Fruit fly (Drosophila melanogaster): ENCODE data around the gene Gr98d.

The Gr98d gene

DNA sequence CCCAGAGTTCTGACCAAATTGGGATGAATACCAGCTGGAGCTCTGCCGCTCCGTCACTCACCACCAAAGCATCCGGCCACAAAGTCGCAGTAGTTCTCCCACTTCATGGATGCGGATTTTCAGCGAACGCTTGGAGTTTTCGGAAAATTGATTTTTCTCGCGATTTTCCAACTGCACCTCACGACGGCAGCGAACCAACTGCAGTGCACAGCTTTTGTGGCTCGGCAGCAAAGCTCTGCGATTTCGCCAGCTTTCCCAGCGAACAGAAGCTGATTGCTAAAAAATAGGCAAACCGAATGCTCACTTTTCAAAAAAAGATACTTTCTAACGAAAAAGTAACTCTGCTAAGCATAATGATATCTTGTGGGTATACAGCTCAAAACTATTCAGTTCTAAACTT, 15.3 kb downstream of the Gr98d start, which contains the start of gene CG5646:
CG5646 (minus strand) TSS at position 206 of the 400 bp plus-strand sequence.
- peak; percentile 48 for TF ChIP-seq Mnt (GFP tag; optimal IDR thresholded peaks at IDR 0.05)
- peak; percentile 54 for TF ChIP-seq CG12768 (GFP tag; optimal IDR thresholded peaks at IDR 0.05)
- TF ChIP-seq Clk (GFP tag; optimal IDR thresholded peaks at IDR 0.05), result peak; percentile 88
- TF ChIP-seq CG7045 (GFP tag; optimal IDR thresholded peaks at IDR 0.05), result peak; percentile 6
- peak; percentile 55 for TF ChIP-seq CG11617 (GFP tag; optimal IDR thresholded peaks at IDR 0.05)
- peak; percentile 97 for TF ChIP-seq kay (GFP tag; ENCODE audit: borderline replicate concordance)
- peak; percentile 5 for TF ChIP-seq CG1620 (GFP tag; optimal IDR thresholded peaks at IDR 0.05)
- peak; percentile 58 for TF ChIP-seq CG33017 (tag; optimal IDR thresholded peaks at IDR 0.05)
- TF ChIP-seq CG5204 (GFP tag; optimal IDR thresholded peaks at IDR 0.05), result no peak
- no peak for TF ChIP-seq toe (GFP tag; optimal IDR thresholded peaks at IDR 0.05)
- no peak for TF ChIP-seq Crg-1 (GFP tag; optimal IDR thresholded peaks at IDR 0.05)
- TF ChIP-seq bab1 (GFP tag; optimal IDR thresholded peaks at IDR 0.05), result peak; percentile 86
- TF ChIP-seq cic (GFP tag; optimal IDR thresholded peaks at IDR 0.05), result peak; percentile 80
- peak; percentile 23 for TF ChIP-seq ovo (GFP tag; optimal IDR thresholded peaks at IDR 0.05)
- TF ChIP-seq Hr96 (GFP tag; optimal IDR thresholded peaks at IDR 0.05), result no peak
- peak; percentile 35 for TF ChIP-seq pad (GFP tag; optimal IDR thresholded peaks at IDR 0.05)
- no peak for TF ChIP-seq CG14711 (tag; optimal IDR thresholded peaks at IDR 0.05)
- peak; percentile 32 for TF ChIP-seq CG7101 (tag; optimal IDR thresholded peaks at IDR 0.05)
- no peak for TF ChIP-seq cnc (optimal IDR thresholded peaks at IDR 0.05)
- TF ChIP-seq tj (GFP tag; optimal IDR thresholded peaks at IDR 0.05), result peak; percentile 27

DNA sequence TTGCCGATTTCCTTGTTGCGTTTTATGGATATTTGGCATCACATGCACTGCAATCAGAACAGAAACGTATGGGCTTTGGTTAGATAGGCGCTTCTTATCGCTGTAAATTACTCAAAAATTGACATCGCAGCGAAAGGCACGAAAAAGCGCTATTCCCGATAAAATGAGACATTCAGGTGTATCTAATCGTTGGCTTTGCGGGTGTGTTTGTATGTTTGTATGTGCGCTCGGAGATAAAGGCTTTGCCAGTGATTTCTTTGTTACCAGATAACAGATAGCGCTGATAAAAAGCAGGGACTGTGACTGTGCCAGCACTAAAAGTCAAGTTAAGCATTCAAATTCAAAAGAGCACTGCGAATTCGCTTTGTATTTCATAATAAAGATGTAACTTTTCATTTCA, 22.7 kb downstream of the Gr98d start:
- TF ChIP-seq CG1620 (GFP tag; optimal IDR thresholded peaks at IDR 0.05) (no peak), toe (GFP tag; optimal IDR thresholded peaks at IDR 0.05) (no peak), CG11617 (GFP tag; optimal IDR thresholded peaks at IDR 0.05) (no peak), kay (GFP tag; ENCODE audit: borderline replicate concordance) (peak; percentile 59)

DNA sequence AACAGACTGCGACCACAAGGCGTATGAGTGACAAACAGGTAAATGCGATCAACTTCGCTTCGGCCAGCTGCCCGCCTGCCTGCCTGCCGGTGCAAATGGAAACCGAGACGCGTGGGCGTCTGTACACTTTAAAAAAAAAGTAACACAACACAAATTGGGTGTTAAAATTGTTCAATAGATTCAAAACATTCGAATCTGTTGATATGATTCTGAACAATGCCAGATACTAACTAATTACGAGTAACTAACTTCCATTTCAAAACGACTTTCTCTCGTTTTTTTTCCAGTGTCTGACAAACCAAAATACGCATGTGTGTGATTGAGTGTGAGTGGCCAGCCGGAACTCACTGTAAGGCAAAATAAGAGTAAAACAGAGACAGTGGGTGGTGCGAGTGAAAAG, 23.9 kb downstream of the Gr98d start:
- TF ChIP-seq pad (GFP tag; optimal IDR thresholded peaks at IDR 0.05), result peak; percentile 21
- TF ChIP-seq CG11617 (GFP tag; optimal IDR thresholded peaks at IDR 0.05), result peak; percentile 26
- peak; percentile 77 for TF ChIP-seq CG7045 (GFP tag; optimal IDR thresholded peaks at IDR 0.05)
- no peak for TF ChIP-seq cic (GFP tag; optimal IDR thresholded peaks at IDR 0.05)
- TF ChIP-seq tj (GFP tag; optimal IDR thresholded peaks at IDR 0.05), result peak; percentile 20
- peak; percentile 55 for TF ChIP-seq Clk (GFP tag; optimal IDR thresholded peaks at IDR 0.05)
- no peak for TF ChIP-seq bab1 (GFP tag; optimal IDR thresholded peaks at IDR 0.05)
- TF ChIP-seq CG33017 (tag; optimal IDR thresholded peaks at IDR 0.05), result peak; percentile 34
- TF ChIP-seq CG14711 (tag; optimal IDR thresholded peaks at IDR 0.05), result peak; percentile 49
- peak; percentile 52 for TF ChIP-seq CG12768 (GFP tag; optimal IDR thresholded peaks at IDR 0.05)

DNA sequence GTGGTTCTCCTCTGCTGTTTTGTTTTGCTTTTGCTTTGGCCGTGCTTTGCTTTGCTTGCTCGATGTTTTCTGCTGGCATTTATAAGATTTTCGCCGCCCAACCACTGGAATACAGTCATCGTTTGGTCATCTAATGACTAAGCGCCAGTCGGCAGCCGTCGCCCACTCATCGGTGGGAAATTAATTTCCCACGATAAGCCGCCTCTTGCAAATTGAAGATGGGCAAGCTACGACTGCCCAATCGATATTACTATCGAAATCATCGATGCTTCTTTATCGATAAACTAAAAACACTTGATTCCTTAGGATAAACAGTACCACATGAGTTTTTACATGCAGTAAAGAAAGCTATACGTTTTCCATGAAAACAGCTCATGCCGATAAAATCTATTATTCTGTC, 24.8 kb downstream of the Gr98d start:
- TF ChIP-seq pad (GFP tag; optimal IDR thresholded peaks at IDR 0.05), result no peak
- TF ChIP-seq tj (GFP tag; optimal IDR thresholded peaks at IDR 0.05), result no peak
- TF ChIP-seq CG1620 (GFP tag; optimal IDR thresholded peaks at IDR 0.05), result no peak
- no peak for TF ChIP-seq CG7101 (tag; optimal IDR thresholded peaks at IDR 0.05)
- no peak for TF ChIP-seq cic (GFP tag; optimal IDR thresholded peaks at IDR 0.05)
- no peak for TF ChIP-seq toe (GFP tag; optimal IDR thresholded peaks at IDR 0.05)
- no peak for TF ChIP-seq Hr96 (GFP tag; optimal IDR thresholded peaks at IDR 0.05)
- TF ChIP-seq CG14711 (tag; optimal IDR thresholded peaks at IDR 0.05), result no peak
- TF ChIP-seq Clk (GFP tag; optimal IDR thresholded peaks at IDR 0.05), result no peak
- no peak for TF ChIP-seq kay (GFP tag; ENCODE audit: borderline replicate concordance)
- TF ChIP-seq ovo (GFP tag; optimal IDR thresholded peaks at IDR 0.05), result no peak
- TF ChIP-seq cnc (optimal IDR thresholded peaks at IDR 0.05), result no peak
- no peak for TF ChIP-seq Crg-1 (GFP tag; optimal IDR thresholded peaks at IDR 0.05)
- no peak for TF ChIP-seq CG5204 (GFP tag; optimal IDR thresholded peaks at IDR 0.05)
- no peak for TF ChIP-seq CG12768 (GFP tag; optimal IDR thresholded peaks at IDR 0.05)
- no peak for TF ChIP-seq CG7045 (GFP tag; optimal IDR thresholded peaks at IDR 0.05)

DNA sequence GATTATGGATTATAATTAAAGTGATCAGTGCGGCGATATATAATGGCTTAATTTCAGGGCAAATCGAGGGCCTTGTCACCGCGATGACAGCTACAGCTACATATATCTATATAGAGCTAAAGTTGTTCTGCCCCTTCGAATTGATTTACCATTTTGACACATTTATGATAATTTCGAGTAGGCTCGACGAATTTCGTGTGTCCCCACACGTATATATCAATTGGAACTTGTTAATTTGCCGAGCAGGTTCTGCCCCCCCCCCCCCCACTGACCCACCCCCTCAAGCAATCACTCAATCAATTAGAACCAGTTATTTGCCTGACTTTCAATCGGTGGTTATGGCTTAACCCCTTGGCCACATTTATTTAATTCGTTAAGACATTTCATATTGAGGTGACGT, 33.6 kb downstream of the Gr98d start:
- no peak for TF ChIP-seq toe (GFP tag; optimal IDR thresholded peaks at IDR 0.05)
- no peak for TF ChIP-seq CG1620 (GFP tag; optimal IDR thresholded peaks at IDR 0.05)
- no peak for TF ChIP-seq CG5204 (GFP tag; optimal IDR thresholded peaks at IDR 0.05)
- TF ChIP-seq cic (GFP tag; optimal IDR thresholded peaks at IDR 0.05), result no peak
- no peak for TF ChIP-seq Hr96 (GFP tag; optimal IDR thresholded peaks at IDR 0.05)
- no peak for TF ChIP-seq kay (GFP tag; ENCODE audit: borderline replicate concordance)
- no peak for TF ChIP-seq ovo (GFP tag; optimal IDR thresholded peaks at IDR 0.05)
- TF ChIP-seq CG12768 (GFP tag; optimal IDR thresholded peaks at IDR 0.05), result no peak
- no peak for TF ChIP-seq Clk (GFP tag; optimal IDR thresholded peaks at IDR 0.05)
- TF ChIP-seq cnc (optimal IDR thresholded peaks at IDR 0.05), result no peak
- no peak for TF ChIP-seq CG7101 (tag; optimal IDR thresholded peaks at IDR 0.05)
- TF ChIP-seq Mnt (GFP tag; optimal IDR thresholded peaks at IDR 0.05), result no peak
- no peak for TF ChIP-seq bab1 (GFP tag; optimal IDR thresholded peaks at IDR 0.05)
- no peak for TF ChIP-seq pad (GFP tag; optimal IDR thresholded peaks at IDR 0.05)

DNA sequence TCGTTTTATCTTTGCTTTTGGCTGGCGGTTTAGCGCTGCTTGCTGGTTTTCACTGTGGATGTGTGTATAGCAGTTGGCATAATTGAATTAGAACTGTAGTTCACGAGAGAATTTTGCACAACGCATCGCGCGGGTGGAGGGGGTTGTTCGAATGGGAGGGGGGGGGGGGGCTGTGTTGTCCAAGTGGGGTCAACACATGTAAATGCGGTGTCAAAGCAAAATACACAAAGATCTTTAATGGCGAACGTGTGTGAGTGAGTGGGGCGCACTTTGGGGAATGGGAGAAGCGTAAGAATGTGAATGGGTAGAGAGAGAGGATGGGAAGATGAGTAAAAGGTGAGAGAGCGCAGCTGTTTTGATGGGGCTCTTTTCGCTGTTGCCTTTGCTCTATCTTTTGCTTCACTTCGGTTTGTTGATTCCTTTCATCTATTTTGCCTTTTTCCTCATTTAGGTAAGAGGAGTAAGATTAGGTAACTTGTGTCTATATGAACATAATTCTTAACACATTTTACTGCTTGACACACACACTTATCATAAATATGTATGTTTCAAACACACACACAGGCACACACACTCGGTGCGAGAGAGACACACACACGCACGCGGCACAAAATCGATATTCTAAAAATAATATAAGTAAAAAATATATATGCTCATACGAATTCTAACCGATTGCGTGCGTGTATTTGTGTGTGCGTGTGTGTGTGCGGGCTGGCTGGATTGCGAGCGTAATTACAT, 34.6 kb downstream of the Gr98d start:
- TF ChIP-seq CG33017 (tag; optimal IDR thresholded peaks at IDR 0.05) (no peak), CG11617 (GFP tag; optimal IDR thresholded peaks at IDR 0.05) (no peak), CG5204 (GFP tag; optimal IDR thresholded peaks at IDR 0.05) (no peak), Crg-1 (GFP tag; optimal IDR thresholded peaks at IDR 0.05) (peak; percentile 17), Clk (GFP tag; optimal IDR thresholded peaks at IDR 0.05) (peak; percentile 43), CG7101 (tag; optimal IDR thresholded peaks at IDR 0.05) (no peak), bab1 (GFP tag; optimal IDR thresholded peaks at IDR 0.05) (no peak), CG7045 (GFP tag; optimal IDR thresholded peaks at IDR 0.05) (no peak), toe (GFP tag; optimal IDR thresholded peaks at IDR 0.05) (no peak), kay (GFP tag; ENCODE audit: borderline replicate concordance) (peak; percentile 96), ovo (GFP tag; optimal IDR thresholded peaks at IDR 0.05) (peak; percentile 34), cic (GFP tag; optimal IDR thresholded peaks at IDR 0.05) (peak; percentile 85), CG12768 (GFP tag; optimal IDR thresholded peaks at IDR 0.05) (peak; percentile 70), Mnt (GFP tag; optimal IDR thresholded peaks at IDR 0.05) (peak; percentile 19), pad (GFP tag; optimal IDR thresholded peaks at IDR 0.05) (peak; percentile 31), CG14711 (tag; optimal IDR thresholded peaks at IDR 0.05) (no peak)

All from whole organism, adult.